Fruit fly (Drosophila melanogaster) whole organism, embryonic: ENCODE results near the gene Paics.
A peak's percentile ranks its signal among the peaks of the same experiment; 100 is the strongest.

Source experiments
- ATbp ChIP-seq: fragments of 200-800 bp; sonication (Bioruptor generic); optimal IDR thresholded peaks from 2 replicates; lab custom pipeline; 2017; ENCODE audit warnings: missing biosample characterization, mild to moderate bottlenecking, missing genetic modification characterization, missing genetic modification reagents
- Adf1 ChIP-seq: fragments of 200-800 bp; sonication (Bioruptor generic); IDR thresholded peaks from 2 replicates; pipeline ENCODE4 v1.3.6; 2022; ENCODE audit warnings: missing biosample characterization, missing genetic modification characterization
- Asciz ChIP-seq: fragments of 200-800 bp; sonication (Bioruptor generic); optimal IDR thresholded peaks from 2 replicates; lab custom pipeline; 2017; ENCODE audit warnings: missing biosample characterization, mild to moderate bottlenecking, missing genetic modification characterization, missing genetic modification reagents
- Atf-2 ChIP-seq: fragments of 200-800 bp; sonication (Bioruptor generic); optimal IDR thresholded peaks from 2 replicates; lab custom pipeline; 2016; ENCODE audit warnings: missing biosample characterization, missing genetic modification characterization
- Atf3 ChIP-seq: fragments of 200-800 bp; sonication (Bioruptor generic); optimal IDR thresholded peaks from 3 replicates; lab custom pipeline; 2016; ENCODE audit warnings: missing biosample characterization, missing genetic modification characterization
- CG10462 ChIP-seq: fragments of 200-800 bp; sonication (Bioruptor generic); optimal IDR thresholded peaks from 2 replicates; lab custom pipeline; 2016; ENCODE audit warnings: missing biosample characterization, missing genetic modification characterization
- CG11695 ChIP-seq: fragments of 200-800 bp; sonication (Bioruptor generic); IDR thresholded peaks from 3 replicates; pipeline ENCODE4 v1.3.6; 2022; ENCODE audit warnings: missing biosample characterization, missing genetic modification characterization
- CG14050 ChIP-seq: fragments of 200-800 bp; sonication (Bioruptor generic); IDR thresholded peaks from 3 replicates; pipeline ENCODE4 v1.3.6; 2022; ENCODE audit warnings: missing biosample characterization, missing genetic modification characterization
- CG14441 ChIP-seq: fragments of 200-800 bp; sonication (Bioruptor generic); IDR thresholded peaks from 2 replicates; pipeline ENCODE4 v1.3.6; 2022; ENCODE audit warnings: missing biosample characterization, missing genetic modification characterization
- CG14965 ChIP-seq: fragments of 200-800 bp; sonication (Bioruptor generic); optimal IDR thresholded peaks from 2 replicates; lab custom pipeline; 2016; ENCODE audit warnings: missing biosample characterization, missing genetic modification characterization, borderline replicate concordance
- CG15073 ChIP-seq: fragments of 200-800 bp; sonication (Bioruptor generic); optimal IDR thresholded peaks from 2 replicates; lab custom pipeline; 2016; ENCODE audit warnings: missing biosample characterization, missing genetic modification characterization
- CG1603 ChIP-seq: fragments of 200-800 bp; sonication (Bioruptor generic); optimal IDR thresholded peaks from 2 replicates; lab custom pipeline; 2019; ENCODE audit warnings: missing biosample characterization, mild to moderate bottlenecking, missing genetic modification characterization, moderate library complexity
- CG16815 ChIP-seq: fragments of 200-800 bp; sonication (Bioruptor generic); optimal IDR thresholded peaks from 3 replicates; lab custom pipeline; 2017; ENCODE audit warnings: missing biosample characterization, mild to moderate bottlenecking, missing genetic modification characterization
- CG17612 ChIP-seq: fragments of 200-800 bp; sonication (Bioruptor generic); IDR thresholded peaks from 2 replicates; pipeline ENCODE4 v1.3.6; 2022; ENCODE audit warnings: missing biosample characterization, missing genetic modification characterization
- CG1792 ChIP-seq: fragments of 200-800 bp; sonication (Bioruptor generic); optimal IDR thresholded peaks from 2 replicates; lab custom pipeline; 2016; ENCODE audit warnings: missing biosample characterization, missing genetic modification characterization
- CG18599 ChIP-seq: fragments of 200-800 bp; sonication (Bioruptor generic); optimal IDR thresholded peaks from 3 replicates; lab custom pipeline; 2017; ENCODE audit warnings: missing biosample characterization, missing genetic modification characterization, mild to moderate bottlenecking, moderate library complexity, missing genetic modification reagents
- CG2199 ChIP-seq: fragments of 200-800 bp; sonication (Bioruptor generic); IDR thresholded peaks from 3 replicates; pipeline ENCODE4 v1.3.6; 2022; ENCODE audit warnings: missing biosample characterization, missing genetic modification characterization
- CG2875 ChIP-seq: fragments of 200-800 bp; sonication (Bioruptor generic); optimal IDR thresholded peaks from 2 replicates; lab custom pipeline; 2017; ENCODE audit warnings: missing biosample characterization, mild to moderate bottlenecking, missing genetic modification characterization, missing genetic modification reagents
- CG31441 ChIP-seq: fragments of 200-800 bp; sonication (Bioruptor generic); IDR thresholded peaks from 2 replicates; pipeline ENCODE4 v1.3.6; 2022; ENCODE audit warnings: missing biosample characterization, missing genetic modification characterization
- CG3163 ChIP-seq: fragments of 200-800 bp; sonication (Bioruptor generic); optimal IDR thresholded peaks from 3 replicates; lab custom pipeline; 2016; ENCODE audit warnings: missing biosample characterization, missing genetic modification characterization
- CG3281 ChIP-seq: fragments of 200-800 bp; sonication (Bioruptor generic); optimal IDR thresholded peaks from 3 replicates; lab custom pipeline; 2017; ENCODE audit warnings: missing biosample characterization, mild to moderate bottlenecking, missing genetic modification characterization
- CG33557 ChIP-seq: fragments of 200-800 bp; sonication (Bioruptor generic); optimal IDR thresholded peaks from 2 replicates; lab custom pipeline; 2019; ENCODE audit warnings: missing biosample characterization, mild to moderate bottlenecking, missing genetic modification characterization, moderate library complexity
- CG34224 ChIP-seq: fragments of 200-800 bp; sonication (Bioruptor generic); IDR thresholded peaks from 3 replicates; pipeline ENCODE4 v1.3.6; 2022; ENCODE audit warnings: missing biosample characterization, missing genetic modification characterization; ENCODE audit not compliant: partially characterized antibody
- CG4404 ChIP-seq: fragments of 200-800 bp; sonication (Bioruptor generic); IDR thresholded peaks from 2 replicates; pipeline ENCODE4 v1.3.6; 2022; ENCODE audit warnings: missing biosample characterization, missing genetic modification characterization
- CG4424 ChIP-seq: fragments of 200-800 bp; sonication (Bioruptor generic); optimal IDR thresholded peaks from 3 replicates; lab custom pipeline; 2016; ENCODE audit warnings: missing biosample characterization, missing genetic modification characterization
- CG4617 ChIP-seq: fragments of 200-800 bp; sonication (Bioruptor generic); optimal IDR thresholded peaks from 3 replicates; lab custom pipeline; 2016; ENCODE audit warnings: missing biosample characterization, missing genetic modification characterization, borderline replicate concordance
- CG4730 ChIP-seq: fragments of 200-800 bp; sonication (Bioruptor generic); IDR thresholded peaks from 2 replicates; pipeline ENCODE4 v1.3.6; 2022; ENCODE audit warnings: missing biosample characterization, missing genetic modification characterization
- CG6654 ChIP-seq: fragments of 200-800 bp; sonication (Bioruptor generic); optimal IDR thresholded peaks from 2 replicates; lab custom pipeline; 2017; ENCODE audit warnings: missing biosample characterization, mild to moderate bottlenecking, missing genetic modification characterization
- CG6854 ChIP-seq: fragments of 200-800 bp; sonication (Bioruptor generic); optimal IDR thresholded peaks from 3 replicates; lab custom pipeline; 2017; ENCODE audit warnings: missing biosample characterization, mild to moderate bottlenecking, missing genetic modification characterization
- CG7372 ChIP-seq: fragments of 200-800 bp; sonication (Bioruptor generic); IDR thresholded peaks from 2 replicates; pipeline ENCODE4 v1.3.6; 2022; ENCODE audit warnings: missing biosample characterization, missing genetic modification characterization
- D19B ChIP-seq: fragments of 200-800 bp; sonication (Bioruptor generic); optimal IDR thresholded peaks from 2 replicates; lab custom pipeline; 2017; ENCODE audit warnings: missing biosample characterization, mild to moderate bottlenecking, missing genetic modification characterization
- Dbx ChIP-seq: fragments of 200-800 bp; sonication (Bioruptor generic); IDR thresholded peaks from 3 replicates; pipeline ENCODE4 v1.3.6; 2022; ENCODE audit warnings: missing biosample characterization, missing genetic modification characterization
- Fer2 ChIP-seq: fragments of 200-800 bp; sonication (Bioruptor generic); optimal IDR thresholded peaks from 2 replicates; lab custom pipeline; 2018; ENCODE audit warnings: missing biosample characterization, mild to moderate bottlenecking, missing genetic modification characterization, moderate library complexity
- GATAe ChIP-seq: fragments of 200-800 bp; sonication (Bioruptor generic); conservative IDR thresholded peaks from 2 replicates; pipeline ENCODE4 v1.3.6; 2022; ENCODE audit warnings: missing biosample characterization, missing genetic modification characterization
- Lim3 ChIP-seq: fragments of 200-800 bp; sonication (Bioruptor generic); IDR thresholded peaks from 2 replicates; pipeline ENCODE4 v1.3.6; 2022; ENCODE audit warnings: missing biosample characterization, missing genetic modification characterization
- Mrtf ChIP-seq: fragments of 200-800 bp; sonication (Bioruptor generic); IDR thresholded peaks from 3 replicates; pipeline ENCODE4 v1.3.6; 2022; ENCODE audit warnings: missing biosample characterization, missing genetic modification characterization
- Ptx1 ChIP-seq: fragments of 200-800 bp; sonication (Bioruptor generic); IDR thresholded peaks from 2 replicates; pipeline ENCODE4 v1.3.6; 2022; ENCODE audit warnings: missing biosample characterization, missing genetic modification characterization
- ab ChIP-seq: fragments of 200-800 bp; sonication (Bioruptor generic); optimal IDR thresholded peaks from 2 replicates; lab custom pipeline; 2016; ENCODE audit warnings: missing biosample characterization, missing genetic modification characterization
- al ChIP-seq: fragments of 200-800 bp; sonication (Bioruptor generic); IDR thresholded peaks from 2 replicates; pipeline ENCODE4 v1.3.6; 2022; ENCODE audit warnings: missing biosample characterization, missing genetic modification characterization
- dati ChIP-seq: fragments of 200-800 bp; sonication (Bioruptor generic); IDR thresholded peaks from 2 replicates; pipeline ENCODE4 v1.3.6; 2022; ENCODE audit warnings: missing biosample characterization, missing genetic modification characterization
- emc ChIP-seq: fragments of 200-800 bp; sonication (Bioruptor generic); optimal IDR thresholded peaks from 2 replicates; lab custom pipeline; 2016; ENCODE audit warnings: missing biosample characterization, missing genetic modification characterization
- ems ChIP-seq: fragments of 200-800 bp; sonication (Bioruptor generic); optimal IDR thresholded peaks from 3 replicates; lab custom pipeline; 2016; ENCODE audit warnings: missing biosample characterization, missing genetic modification characterization
- fu2 ChIP-seq: fragments of 200-800 bp; sonication (Bioruptor generic); optimal IDR thresholded peaks from 2 replicates; lab custom pipeline; 2016; ENCODE audit warnings: missing biosample characterization, missing genetic modification characterization
- gcm ChIP-seq: fragments of 200-800 bp; sonication (Bioruptor generic); optimal IDR thresholded peaks from 2 replicates; lab custom pipeline; 2019; ENCODE audit warnings: missing biosample characterization, mild to moderate bottlenecking, missing genetic modification characterization, moderate library complexity
- gro ChIP-seq: fragments of 200-800 bp; sonication (Bioruptor generic); optimal IDR thresholded peaks from 2 replicates; lab custom pipeline; 2016; ENCODE audit warnings: missing biosample characterization, missing genetic modification characterization
- odd ChIP-seq: fragments of 200-800 bp; sonication (Bioruptor generic); optimal IDR thresholded peaks from 2 replicates; lab custom pipeline; 2017; ENCODE audit warnings: missing biosample characterization, mild to moderate bottlenecking, missing genetic modification characterization
- otp ChIP-seq: fragments of 200-800 bp; sonication (Bioruptor generic); IDR thresholded peaks from 3 replicates; pipeline ENCODE4, ENCODE4 v1.3.6; 2022; ENCODE audit warnings: missing biosample characterization, missing genetic modification characterization
- phol ChIP-seq: fragments of 200-800 bp; sonication (Bioruptor generic); optimal IDR thresholded peaks from 3 replicates; lab custom pipeline; 2018; ENCODE audit warnings: missing biosample characterization, mild to moderate bottlenecking, missing genetic modification characterization, moderate library complexity
- sisA ChIP-seq: fragments of 200-800 bp; sonication (Bioruptor generic); IDR thresholded peaks from 2 replicates; pipeline ENCODE4 v1.3.6; 2022; ENCODE audit warnings: missing biosample characterization, missing genetic modification characterization
- zfh2 ChIP-seq: fragments of 200-800 bp; sonication (Bioruptor generic); optimal IDR thresholded peaks from 2 replicates; lab custom pipeline; 2016; ENCODE audit warnings: missing biosample characterization, missing genetic modification characterization

The Paics gene

dm6 chrX:12755600-12756373 lies 4.6 kb downstream of the Paics start (continued):
- TF ChIP-seq D19B (GFP tag; lab: Kevin White, UChicago) (peak; percentile 88), al (GFP tag; lab: Robert Waterston, UW) (peak; percentile 84), CG3281 (GFP tag; lab: Kevin White, UChicago) (peak; percentile 89), CG11695 (GFP tag; lab: Robert Waterston, UW) (peak; percentile 87), CG4730 (peak; percentile 67), CG16815 (GFP tag; lab: Kevin White, UChicago) (peak; percentile 73), CG14441 (peak; percentile 81), dati (GFP tag; lab: Robert Waterston, UW) (no peak), CG2199 (GFP tag; lab: Robert Waterston, UW) (peak; percentile 21; the same call in 1 of the 3 replicates), zfh2 (GFP tag; lab: Kevin White, UChicago) (peak; percentile 84), Lim3 (GFP tag; lab: Robert Waterston, UW) (no peak), CG2875 (GFP tag; lab: Kevin White, UChicago) (no peak), CG33557 (GFP tag; lab: Kevin White, UChicago) (no peak), Atf-2 (GFP tag; lab: Kevin White, UChicago) (peak; percentile 45), CG14050 (GFP tag; lab: Robert Waterston, UW) (peak; percentile 33; the same call in 1 of the 3 replicates), odd (peak; percentile 50), Mrtf (GFP tag; lab: Robert Waterston, UW) (peak; percentile 80), CG1603 (peak; percentile 13), Asciz (peak; percentile 35), Fer2 (tag; lab: Kevin White, UChicago) (no peak), CG7372 (GFP tag; lab: Robert Waterston, UW) (peak; percentile 59; the same call in 1 of the 2 replicates), otp (GFP tag; lab: Robert Waterston, UW) (0 out of 3 replicates have a peak, but pooled peaks have one; percentile 32), CG34224 (no peak), CG6854 (peak; percentile 63), CG18599 (peak; percentile 83), CG3163 (no peak), ab (GFP tag; lab: Kevin White, UChicago) (peak; percentile 59), CG4424 (GFP tag; lab: Kevin White, UChicago) (peak; percentile 70), CG17612 (GFP tag; lab: Robert Waterston, UW) (peak; percentile 61; the same call in 1 of the 2 replicates), CG15073 (no peak), CG6654 (GFP tag; lab: Kevin White, UChicago) (peak; percentile 37), CG14965 (GFP tag; lab: Kevin White, UChicago) (no peak), Ptx1 (peak; percentile 86), CG1792 (GFP tag; lab: Kevin White, UChicago) (peak; percentile 11), ATbp (peak; percentile 32), phol (tag; lab: Kevin White, UChicago) (peak; percentile 47), Adf1 (GFP tag; lab: Robert Waterston, UW) (peak; percentile 97), sisA (GFP tag; lab: Robert Waterston, UW) (peak; percentile 66), ems (GFP tag; lab: Kevin White, UChicago) (peak; percentile 25), Dbx (GFP tag; lab: Robert Waterston, UW) (peak; percentile 85), GATAe (peak; percentile 20; the same call in 1 of the 2 replicates), gro (no peak), CG31441 (GFP tag; lab: Robert Waterston, UW) (peak; percentile 71), CG4404 (GFP tag; lab: Robert Waterston, UW) (peak; percentile 68), Atf3 (peak; percentile 33), CG4617 (GFP tag; lab: Kevin White, UChicago) (no peak), gcm (GFP tag; lab: Kevin White, UChicago) (peak; percentile 55), emc (GFP tag; lab: Kevin White, UChicago) (peak; percentile 43), CG10462 (peak; percentile 48), fu2 (peak; percentile 72)
